Worm (Caenorhabditis elegans) whole organism, L3 larva: ENCODE measurements around the gene pdr-1.

Source experiments
- R02D3.7 ChIP-seq: fragments of 150-350 bp; optimal IDR thresholded peaks from 2 replicates; lab custom pipeline; 2014; ENCODE audit warnings: missing biosample characterization, missing genetic modification characterization
- ama-1 ChIP-seq: fragments of 150-350 bp; optimal IDR thresholded peaks from 2 replicates; lab custom pipeline; 2018
- ceh-16 ChIP-seq: sonication (generic microtip); optimal IDR thresholded peaks from 2 replicates; lab custom pipeline; 2017; ENCODE audit warnings: missing biosample characterization, missing genetic modification characterization
- ceh-9 ChIP-seq: sonication (generic microtip); optimal IDR thresholded peaks from 2 replicates; lab custom pipeline; 2018; ENCODE audit warnings: missing biosample characterization, missing genetic modification characterization
- egl-27 ChIP-seq: sonication (generic microtip); optimal IDR thresholded peaks from 4 replicates; lab custom pipeline; 2017; ENCODE audit warnings: missing biosample characterization, missing genetic modification reagents, missing genetic modification characterization
- elt-1 ChIP-seq: fragments of 150-350 bp; optimal IDR thresholded peaks from 2 replicates; lab custom pipeline; 2014; ENCODE audit warnings: missing biosample characterization, missing genetic modification characterization
- elt-3 ChIP-seq, 3 experiments: fragments of 150-350 bp in 1 of 3; sonication (generic microtip) in 2 of 3; optimal IDR thresholded peaks; 2 replicates in 2 of 3; 4 replicates in 1 of 3; lab custom pipeline; 2014 to 2017; ENCODE audit warnings: missing biosample characterization in 3 of 3, missing genetic modification characterization in 3 of 3
- eor-1 ChIP-seq, 2 experiments: fragments of 150-350 bp; optimal IDR thresholded peaks; 2 replicates each; lab custom pipeline; 2014 to 2018; ENCODE audit warnings: missing biosample characterization in 2 of 2, missing genetic modification characterization in 2 of 2
- fos-1 ChIP-seq: fragments of 150-350 bp; optimal IDR thresholded peaks from 2 replicates; lab custom pipeline; 2014; ENCODE audit warnings: missing biosample characterization, missing genetic modification characterization
- hmg-11 ChIP-seq: sonication (generic microtip); optimal IDR thresholded peaks from 2 replicates; lab custom pipeline; 2016; ENCODE audit warnings: missing genetic modification characterization, missing compliant biosample characterization
- jun-1 ChIP-seq: fragments of 150-350 bp; optimal IDR thresholded peaks from 2 replicates; lab custom pipeline; 2014; ENCODE audit warnings: missing biosample characterization, missing genetic modification reagents, missing genetic modification characterization
- lin-15B ChIP-seq: fragments of 150-350 bp; optimal IDR thresholded peaks from 2 replicates; lab custom pipeline; 2014; ENCODE audit warnings: missing biosample characterization, missing genetic modification characterization
- lin-39 ChIP-seq: fragments of 150-350 bp; optimal IDR thresholded peaks from 2 replicates; lab custom pipeline; 2018; ENCODE audit warnings: missing biosample characterization, missing genetic modification reagents, missing genetic modification characterization
- lsy-12 ChIP-seq: sonication (generic microtip); optimal IDR thresholded peaks from 2 replicates; lab custom pipeline; 2016; ENCODE audit warnings: mild to moderate bottlenecking, missing genetic modification characterization, missing compliant biosample characterization
- mdl-1 ChIP-seq: fragments of 150-350 bp; optimal IDR thresholded peaks from 2 replicates; lab custom pipeline; 2014; ENCODE audit warnings: missing biosample characterization, missing genetic modification characterization
- nfya-1 ChIP-seq: sonication (generic microtip); optimal IDR thresholded peaks from 2 replicates; lab custom pipeline; 2017; ENCODE audit warnings: missing genetic modification characterization, mild to moderate bottlenecking, missing compliant biosample characterization, antibody characterized with exemption, moderate library complexity; ENCODE audit not compliant: insufficient read depth
- nhr-11 ChIP-seq: fragments of 150-350 bp; optimal IDR thresholded peaks from 2 replicates; lab custom pipeline; 2014; ENCODE audit warnings: missing biosample characterization, missing genetic modification characterization
- nhr-12 ChIP-seq: fragments of 150-350 bp; optimal IDR thresholded peaks from 2 replicates; lab custom pipeline; 2014; ENCODE audit warnings: missing biosample characterization, missing genetic modification characterization
- nhr-23 ChIP-seq: fragments of 150-350 bp; optimal IDR thresholded peaks from 2 replicates; lab custom pipeline; 2014; ENCODE audit warnings: missing biosample characterization, missing genetic modification reagents, missing genetic modification characterization
- nhr-25 ChIP-seq: sonication (generic microtip); optimal IDR thresholded peaks from 2 replicates; lab custom pipeline; 2017; ENCODE audit warnings: missing biosample characterization, missing genetic modification characterization
- nhr-43 ChIP-seq: sonication (generic microtip); optimal IDR thresholded peaks from 2 replicates; lab custom pipeline; 2016; ENCODE audit warnings: mild to moderate bottlenecking, missing genetic modification characterization, missing compliant biosample characterization; ENCODE audit not compliant: poor library complexity, severe bottlenecking
- nhr-67 ChIP-seq: fragments of 150-350 bp; optimal IDR thresholded peaks from 2 replicates; lab custom pipeline; 2014; ENCODE audit warnings: missing biosample characterization, missing genetic modification characterization
- nhr-76 ChIP-seq: fragments of 150-350 bp; sonication (generic microtip); optimal IDR thresholded peaks from 5 replicates; lab custom pipeline; 2014; ENCODE audit warnings: missing biosample characterization, missing genetic modification characterization
- nhr-77 ChIP-seq: fragments of 150-350 bp; optimal IDR thresholded peaks from 2 replicates; lab custom pipeline; 2014; ENCODE audit warnings: missing biosample characterization, missing genetic modification characterization
- pha-4 ChIP-seq: fragments of 150-350 bp; optimal IDR thresholded peaks from 2 replicates; lab custom pipeline; 2014; ENCODE audit warnings: missing biosample characterization, missing genetic modification reagents, missing genetic modification characterization
- pqm-1 ChIP-seq: fragments of 150-350 bp; optimal IDR thresholded peaks from 2 replicates; lab custom pipeline; 2017; ENCODE audit warnings: missing biosample characterization, missing genetic modification characterization, inconsistent platforms
- sea-2 ChIP-seq: fragments of 150-350 bp; sonication (generic microtip); optimal IDR thresholded peaks from 4 replicates; lab custom pipeline; 2014; ENCODE audit warnings: missing biosample characterization, missing genetic modification reagents, missing genetic modification characterization
- skn-1 ChIP-seq: fragments of 150-350 bp; optimal IDR thresholded peaks from 2 replicates; lab custom pipeline; 2014; ENCODE audit warnings: missing biosample characterization, missing genetic modification characterization
- snpc-4 ChIP-seq: fragments of 150-350 bp; optimal IDR thresholded peaks from 2 replicates; lab custom pipeline; 2014; ENCODE audit warnings: missing biosample characterization, missing genetic modification characterization
- unc-39 ChIP-seq: sonication (generic microtip); optimal IDR thresholded peaks from 4 replicates; lab custom pipeline; 2017; ENCODE audit warnings: missing biosample characterization, missing genetic modification characterization
- unc-62 ChIP-seq: fragments of 150-350 bp; sonication (generic microtip); optimal IDR thresholded peaks from 4 replicates; lab custom pipeline; 2014; ENCODE audit warnings: missing biosample characterization, missing genetic modification reagents, missing genetic modification characterization
- zag-1 ChIP-seq: fragments of 150-350 bp; optimal IDR thresholded peaks from 2 replicates; lab custom pipeline; 2014; ENCODE audit warnings: missing biosample characterization, missing genetic modification characterization
- ztf-4 ChIP-seq: fragments of 150-350 bp; optimal IDR thresholded peaks from 2 replicates; lab custom pipeline; 2014; ENCODE audit warnings: missing biosample characterization, missing genetic modification characterization

The pdr-1 gene

DNA sequence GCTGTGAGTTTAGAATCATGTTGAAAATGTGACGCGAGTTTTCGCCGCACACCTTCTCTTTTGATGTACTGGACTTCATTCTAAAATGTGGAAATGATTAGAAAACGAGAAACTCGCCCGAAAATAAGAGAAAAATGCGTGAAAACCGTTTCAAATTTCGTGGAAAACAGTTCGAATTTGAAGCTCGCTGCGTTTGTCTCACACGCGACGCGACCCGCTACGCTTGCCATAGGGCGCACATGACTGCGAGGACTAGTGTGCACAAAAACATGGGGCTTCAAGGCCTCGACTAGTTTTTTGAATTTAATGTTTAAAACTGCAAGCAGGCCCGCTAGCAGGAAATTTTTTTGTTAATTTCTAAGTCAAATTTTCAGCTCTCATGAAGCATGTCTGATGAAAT is at the start of gene pdr-1, which contains the start of gene cyk-4:
pdr-1 (plus strand) TSS at position 369 of the 400 bp plus-strand sequence.
cyk-4 (minus strand) TSS at position 80 of the 400 bp plus-strand sequence.
- no peak for TF ChIP-seq zag-1 (tag; lab: Kevin White, UChicago)
- TF ChIP-seq nfya-1 (tag; lab: Kevin White, UChicago) = peak; percentile 80
- no peak for TF ChIP-seq snpc-4 (tag; lab: Kevin White, UChicago)
- TF ChIP-seq ama-1 (lab: Kevin White, UChicago) = peak; percentile 26
- peak; percentile 25 for TF ChIP-seq nhr-43 (tag; lab: Kevin White, UChicago)
- TF ChIP-seq ceh-16 (tag; lab: Kevin White, UChicago) = no peak
- TF ChIP-seq lin-15B (tag; lab: Kevin White, UChicago) = peak; percentile 89
- peak; percentile 62 for TF ChIP-seq lin-39 (tag; lab: Kevin White, UChicago)
- peak; percentile 57 for TF ChIP-seq nhr-25 (tag; lab: Kevin White, UChicago)
- TF ChIP-seq nhr-23 = peak; percentile 71
- peak; percentile 32 for TF ChIP-seq pqm-1 (tag; lab: Kevin White, UChicago)
- TF ChIP-seq, all 47 proteins: peak for 8

DNA sequence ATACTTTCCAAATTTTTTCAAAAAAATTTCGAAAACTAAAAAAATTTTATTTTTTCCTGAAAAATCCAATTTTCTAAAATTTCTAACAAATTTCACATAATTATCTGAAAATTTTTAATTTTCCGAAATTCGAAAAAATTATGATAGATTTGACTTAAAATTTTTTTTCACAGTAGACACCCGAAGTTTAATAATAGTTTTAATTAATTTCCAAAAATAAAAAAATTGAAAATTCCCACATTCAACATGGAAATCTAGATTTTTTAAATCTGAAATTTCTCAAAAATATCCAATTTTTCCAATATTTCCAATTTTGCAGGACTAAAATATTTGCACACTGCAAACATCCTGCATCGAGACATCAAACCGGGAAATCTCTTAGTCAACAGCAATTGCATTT is 49.4 kb upstream of the pdr-1 start:
- TF ChIP-seq jun-1 (tag; lab: Kevin White, UChicago) (no peak), snpc-4 (tag; lab: Kevin White, UChicago) (no peak), ztf-4 (tag; lab: Kevin White, UChicago) (no peak), elt-3 (tag; optimal IDR thresholded peaks at IDR 0.05; lab: Kevin White, UChicago) (no peak), mdl-1 (tag; lab: Kevin White, UChicago) (no peak), nhr-11 (tag; lab: Kevin White, UChicago) (no peak), pha-4 (peak; percentile 0)

DNA sequence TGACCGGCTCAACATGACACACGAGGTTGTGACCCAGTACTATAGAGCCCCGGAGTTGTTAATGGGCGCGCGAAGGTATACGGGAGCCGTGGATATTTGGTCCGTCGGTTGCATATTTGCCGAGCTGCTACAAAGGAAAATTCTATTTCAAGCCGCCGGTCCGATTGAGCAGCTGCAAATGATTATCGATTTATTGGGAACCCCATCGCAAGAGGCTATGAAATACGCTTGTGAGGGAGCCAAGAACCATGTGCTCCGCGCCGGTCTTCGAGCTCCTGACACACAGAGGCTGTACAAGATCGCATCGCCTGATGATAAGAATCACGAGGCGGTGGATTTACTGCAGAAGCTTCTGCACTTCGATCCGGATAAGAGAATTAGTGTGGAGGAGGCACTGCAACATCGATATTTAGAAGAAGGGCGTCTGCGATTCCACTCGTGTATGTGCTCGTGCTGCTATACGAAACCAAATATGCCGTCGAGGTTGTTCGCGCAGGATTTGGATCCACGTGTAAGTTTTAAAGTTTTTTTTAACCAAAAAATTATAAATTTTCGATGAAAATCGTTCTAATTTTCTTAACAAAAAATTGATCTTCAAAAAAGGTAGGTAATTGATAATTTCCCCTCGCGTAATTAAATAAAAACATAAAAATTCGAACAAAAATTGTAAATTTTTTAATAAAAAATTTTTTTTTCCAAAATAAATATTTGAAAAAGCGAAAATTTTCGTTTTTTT is 48.8 kb upstream of the pdr-1 start:
- peak; percentile 46 for TF ChIP-seq ama-1 (lab: Kevin White, UChicago)
- no peak for TF ChIP-seq unc-39 (tag; lab: Kevin White, UChicago)

DNA sequence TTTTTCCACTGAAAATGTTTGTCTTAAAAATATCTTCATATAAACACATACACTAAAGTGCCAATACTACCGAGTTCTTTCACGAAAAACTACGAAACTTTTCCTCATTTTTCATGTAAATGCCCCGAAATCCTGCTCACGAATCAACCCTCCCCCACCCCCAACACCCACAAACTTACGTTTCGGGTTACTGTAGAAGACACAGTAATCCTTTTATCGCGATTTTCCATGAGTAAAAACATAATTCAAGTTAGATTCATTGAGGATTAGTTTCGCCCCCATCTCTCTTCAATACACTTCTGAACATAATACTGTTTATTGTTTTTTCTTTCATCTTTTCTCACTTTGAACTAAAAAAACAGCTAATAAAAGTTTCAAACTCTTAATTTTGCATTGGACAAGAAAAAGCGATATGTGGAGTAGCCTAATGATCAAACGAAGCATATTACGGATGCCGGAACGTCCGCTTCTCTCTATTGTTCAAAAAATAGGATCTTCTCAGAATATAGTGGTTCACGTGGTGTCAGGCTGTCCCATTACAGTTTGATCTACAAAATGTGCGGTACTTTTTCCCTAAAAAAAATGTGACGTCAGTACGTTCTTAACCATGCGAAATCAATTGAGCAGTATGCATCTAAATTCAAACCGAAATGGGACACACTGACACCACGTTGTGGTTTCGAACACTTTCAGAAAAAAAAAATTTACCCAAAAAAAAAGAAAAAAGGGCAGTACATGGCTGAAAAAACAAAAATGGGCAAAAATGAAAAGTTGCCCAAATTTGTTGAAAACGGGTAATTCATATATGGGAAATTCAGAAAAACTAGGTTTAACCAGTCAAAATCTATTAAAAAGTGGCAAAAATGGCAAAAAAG is 47.1 kb upstream of the pdr-1 start:
- TF ChIP-seq sea-2 (no peak), ztf-4 (tag; lab: Kevin White, UChicago) (no peak), ama-1 (lab: Kevin White, UChicago) (peak; percentile 22), nhr-43 (tag; lab: Kevin White, UChicago) (peak; percentile 32), nhr-23 (peak; percentile 64), lsy-12 (tag; lab: Kevin White, UChicago) (peak; percentile 26)

DNA sequence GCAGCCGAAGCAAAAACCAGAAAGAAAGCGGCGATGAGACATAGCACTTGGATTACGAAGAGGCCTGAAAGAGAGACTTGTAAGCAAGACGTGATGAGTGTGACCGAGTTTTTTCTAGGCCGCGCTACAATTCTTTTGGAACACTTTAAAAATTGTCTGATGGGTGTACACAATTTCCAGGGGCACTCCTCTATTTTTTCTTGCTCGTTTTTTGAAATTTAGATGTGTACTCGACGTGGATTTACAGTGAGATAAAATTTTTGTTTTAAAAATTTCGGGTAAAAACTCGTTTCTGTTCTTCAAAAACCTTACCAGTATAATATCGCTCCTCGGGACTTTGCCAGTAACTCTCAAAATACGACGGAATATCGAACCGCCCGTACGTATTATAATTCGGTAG is 41.6 kb upstream of the pdr-1 start:
- TF ChIP-seq lin-39 (tag; lab: Kevin White, UChicago) = no peak
- TF ChIP-seq elt-1 (tag; lab: Kevin White, UChicago) = no peak
- TF ChIP-seq zag-1 (tag; lab: Kevin White, UChicago) = no peak
- TF ChIP-seq egl-27 (tag; lab: Kevin White, UChicago) = no peak
- no peak for TF ChIP-seq fos-1 (tag; lab: Kevin White, UChicago)
- no peak for TF ChIP-seq nhr-67 (tag; lab: Kevin White, UChicago)
- TF ChIP-seq mdl-1 (tag; lab: Kevin White, UChicago) = no peak
- no peak for TF ChIP-seq unc-62
- TF ChIP-seq nhr-77 (tag; lab: Kevin White, UChicago) = no peak
- no peak for TF ChIP-seq nhr-25 (tag; lab: Kevin White, UChicago)
- TF ChIP-seq hmg-11 (tag; lab: Kevin White, UChicago) = no peak

DNA sequence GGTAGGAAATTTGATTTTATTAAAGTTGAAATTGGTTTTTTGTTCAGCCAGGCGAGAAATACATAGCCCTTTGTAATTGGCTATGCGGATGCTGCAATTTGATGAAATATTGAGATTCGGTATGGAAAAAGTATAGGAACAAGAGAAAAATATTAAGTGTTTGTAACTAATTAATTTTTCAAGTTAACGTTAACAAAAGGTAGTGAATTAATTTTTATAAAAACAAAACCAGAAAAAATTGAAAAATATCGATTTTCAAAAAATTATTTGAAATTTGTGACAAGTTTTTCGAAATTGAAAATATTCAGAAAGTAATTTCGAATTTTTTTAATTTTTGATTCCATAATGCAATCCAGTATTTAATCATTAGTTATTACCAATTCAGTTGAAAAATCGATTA is 39.7 kb upstream of the pdr-1 start, which contains the start of gene W06F12.2:
W06F12.2 (minus strand) TSS at position 101 of the 400 bp plus-strand sequence.
- TF ChIP-seq zag-1 (tag; lab: Kevin White, UChicago) = no peak
- TF ChIP-seq R02D3.7 = no peak
- no peak for TF ChIP-seq lin-39 (tag; lab: Kevin White, UChicago)
- TF ChIP-seq pha-4 = no peak
- no peak for TF ChIP-seq nhr-76 (tag; lab: Kevin White, UChicago)
- TF ChIP-seq nhr-12 (tag; lab: Kevin White, UChicago) = no peak
- TF ChIP-seq eor-1 (tag; optimal IDR thresholded peaks at IDR 0.05; lab: Kevin White, UChicago) = no peak
- no peak for TF ChIP-seq pqm-1 (tag; lab: Kevin White, UChicago)
- TF ChIP-seq skn-1 (tag; lab: Kevin White, UChicago) = no peak
- TF ChIP-seq sea-2 = no peak
- no peak for TF ChIP-seq ceh-9 (tag; lab: Kevin White, UChicago)
